Fruit fly (Drosophila melanogaster) whole organism, embryonic: ENCODE measurements around the gene CG14153.

Experiments used
- Adf1 ChIP-seq: fragments of 200-800 bp; sonication (Bioruptor generic); IDR thresholded peaks from 2 replicates; pipeline ENCODE4 v1.3.6; 2022; ENCODE audit warnings: missing biosample characterization, missing genetic modification characterization
- CG11695 ChIP-seq: fragments of 200-800 bp; sonication (Bioruptor generic); IDR thresholded peaks from 3 replicates; pipeline ENCODE4 v1.3.6; 2022; ENCODE audit warnings: missing biosample characterization, missing genetic modification characterization
- CG11696 ChIP-seq: fragments of 200-800 bp; sonication (Bioruptor generic); IDR thresholded peaks from 2 replicates; pipeline ENCODE4 v1.3.6; 2022; ENCODE audit warnings: missing biosample characterization, missing genetic modification characterization
- CG13894 ChIP-seq: fragments of 200-800 bp; sonication (Bioruptor generic); optimal IDR thresholded peaks from 3 replicates; lab custom pipeline; 2018; ENCODE audit warnings: missing biosample characterization, mild to moderate bottlenecking, missing genetic modification characterization, moderate library complexity
- CG15011 ChIP-seq: fragments of 200-800 bp; sonication (Bioruptor generic); optimal IDR thresholded peaks from 3 replicates; lab custom pipeline; 2018; ENCODE audit warnings: missing biosample characterization, mild to moderate bottlenecking, missing genetic modification characterization
- CG15479 ChIP-seq: fragments of 200-800 bp; sonication (Bioruptor generic); optimal IDR thresholded peaks from 3 replicates; lab custom pipeline; 2019; ENCODE audit warnings: missing biosample characterization, mild to moderate bottlenecking, missing genetic modification characterization, moderate library complexity
- CG16813 ChIP-seq: fragments of 200-800 bp; sonication (Bioruptor generic); IDR thresholded peaks from 3 replicates; pipeline ENCODE4 v1.3.6; 2022; ENCODE audit warnings: missing biosample characterization, missing genetic modification characterization; ENCODE audit not compliant: partially characterized antibody
- CG17328 ChIP-seq: fragments of 200-800 bp; sonication (Bioruptor generic); IDR thresholded peaks from 2 replicates; pipeline ENCODE4 v1.3.6; 2022; ENCODE audit warnings: missing biosample characterization, missing genetic modification characterization
- CG17385 ChIP-seq: fragments of 200-800 bp; sonication (Bioruptor generic); optimal IDR thresholded peaks from 3 replicates; lab custom pipeline; 2018; ENCODE audit warnings: missing biosample characterization, mild to moderate bottlenecking, missing genetic modification characterization
- CG17912 ChIP-seq: fragments of 200-800 bp; sonication (Bioruptor generic); optimal IDR thresholded peaks from 2 replicates; lab custom pipeline; 2018; ENCODE audit warnings: missing biosample characterization, mild to moderate bottlenecking, missing genetic modification characterization
- CG18262 ChIP-seq: fragments of 200-800 bp; optimal IDR thresholded peaks from 3 replicates; lab custom pipeline; 2019; ENCODE audit warnings: missing biosample characterization, mild to moderate bottlenecking, missing genetic modification characterization, moderate library complexity
- CG1832 ChIP-seq: fragments of 200-800 bp; sonication (Bioruptor generic); optimal IDR thresholded peaks from 2 replicates; lab custom pipeline; 2017; ENCODE audit warnings: missing biosample characterization, mild to moderate bottlenecking, missing genetic modification characterization, inconsistent platforms
- CG2120 ChIP-seq: fragments of 200-800 bp; sonication (Bioruptor generic); optimal IDR thresholded peaks from 3 replicates; lab custom pipeline; 2016; ENCODE audit warnings: missing biosample characterization, missing genetic modification characterization
- CG2199 ChIP-seq: fragments of 200-800 bp; sonication (Bioruptor generic); IDR thresholded peaks from 3 replicates; pipeline ENCODE4 v1.3.6; 2022; ENCODE audit warnings: missing biosample characterization, missing genetic modification characterization
- CG31224 ChIP-seq: fragments of 200-800 bp; sonication (Bioruptor generic); IDR thresholded peaks from 2 replicates; pipeline ENCODE4 v1.3.6; 2022; ENCODE audit warnings: missing biosample characterization, missing genetic modification characterization
- CG33213 ChIP-seq: fragments of 200-800 bp; sonication (Bioruptor generic); optimal IDR thresholded peaks from 3 replicates; lab custom pipeline; 2016; ENCODE audit warnings: missing biosample characterization, missing genetic modification characterization
- CG33557 ChIP-seq: fragments of 200-800 bp; sonication (Bioruptor generic); optimal IDR thresholded peaks from 2 replicates; lab custom pipeline; 2019; ENCODE audit warnings: missing biosample characterization, mild to moderate bottlenecking, missing genetic modification characterization, moderate library complexity
- CG6813 ChIP-seq: fragments of 200-800 bp; sonication (Bioruptor generic); optimal IDR thresholded peaks from 2 replicates; lab custom pipeline; 2017; ENCODE audit warnings: missing biosample characterization, missing genetic modification characterization, mild to moderate bottlenecking, moderate library complexity, missing genetic modification reagents
- CG8089 ChIP-seq: fragments of 200-800 bp; sonication (Bioruptor generic); optimal IDR thresholded peaks from 3 replicates; lab custom pipeline; 2016; ENCODE audit warnings: missing biosample characterization, missing genetic modification characterization
- CG9609 ChIP-seq: fragments of 200-800 bp; sonication (Bioruptor generic); optimal IDR thresholded peaks from 3 replicates; lab custom pipeline; 2016; ENCODE audit warnings: missing biosample characterization, missing genetic modification characterization
- Chrac-16 ChIP-seq: fragments of 200-800 bp; sonication (Bioruptor generic); optimal IDR thresholded peaks from 3 replicates; lab custom pipeline; 2016; ENCODE audit warnings: missing biosample characterization, missing genetic modification characterization
- Dip3 ChIP-seq: fragments of 200-800 bp; sonication (Bioruptor generic); optimal IDR thresholded peaks from 3 replicates; lab custom pipeline; 2016; ENCODE audit warnings: missing biosample characterization, missing genetic modification characterization
- Dll ChIP-seq: fragments of 200-800 bp; sonication (Bioruptor generic); IDR thresholded peaks from 4 replicates; pipeline ENCODE4 v1.3.6; 2022; ENCODE audit warnings: missing biosample characterization, missing genetic modification characterization; ENCODE audit not compliant: partially characterized antibody
- E2f1 ChIP-seq: fragments of 200-800 bp; sonication (Bioruptor generic); IDR thresholded peaks from 2 replicates; pipeline ENCODE4 v1.3.6; 2022; ENCODE audit warnings: missing biosample characterization, missing genetic modification characterization
- HLHmδ ChIP-seq: fragments of 200-800 bp; sonication (Bioruptor generic); optimal IDR thresholded peaks from 2 replicates; lab custom pipeline; 2018; ENCODE audit warnings: missing biosample characterization, mild to moderate bottlenecking, missing genetic modification characterization, moderate library complexity
- Hand ChIP-seq: fragments of 200-800 bp; sonication (Bioruptor generic); optimal IDR thresholded peaks from 2 replicates; lab custom pipeline; 2017; ENCODE audit warnings: mild to moderate bottlenecking, missing biosample characterization, missing genetic modification reagents, missing genetic modification characterization
- Myb ChIP-seq: fragments of 200-800 bp; sonication (Bioruptor generic); optimal IDR thresholded peaks from 2 replicates; lab custom pipeline; 2016; ENCODE audit warnings: missing biosample characterization, missing genetic modification characterization
- Neu2 ChIP-seq: fragments of 200-800 bp; sonication (Bioruptor generic); optimal IDR thresholded peaks from 3 replicates; lab custom pipeline; 2016; ENCODE audit warnings: missing biosample characterization, missing genetic modification characterization, borderline replicate concordance
- Opbp ChIP-seq: fragments of 200-800 bp; sonication (Bioruptor generic); IDR thresholded peaks from 3 replicates; pipeline ENCODE4 v1.3.6; 2022; ENCODE audit warnings: missing biosample characterization, missing genetic modification characterization; ENCODE audit not compliant: partially characterized antibody
- Scr ChIP-seq: fragments of 200-800 bp; sonication (Bioruptor generic); IDR thresholded peaks from 2 replicates; pipeline ENCODE4 v1.3.6; 2022; ENCODE audit warnings: missing biosample characterization, missing genetic modification characterization; ENCODE audit not compliant: partially characterized antibody
- TFAM ChIP-seq: fragments of 200-800 bp; sonication (Bioruptor generic); optimal IDR thresholded peaks from 2 replicates; lab custom pipeline; 2017; ENCODE audit warnings: missing biosample characterization, missing genetic modification characterization, inconsistent platforms
- Trl ChIP-seq, 3 experiments: fragments of >200 bp in 2 of 3; fragments of 200-800 bp in 1 of 3; sonication (Bioruptor generic) in 1 of 3; optimal IDR thresholded peaks; 2 replicates in 1 of 3; 3 replicates in 2 of 3; lab custom pipeline; 2016 to 2017; ENCODE audit warnings: missing biosample characterization in 1 of 3, missing genetic modification characterization in 1 of 3
- Xrp1 ChIP-seq: fragments of 200-800 bp; sonication (Bioruptor generic); IDR thresholded peaks from 2 replicates; pipeline ENCODE4 v1.3.6; 2022; ENCODE audit warnings: missing biosample characterization, missing genetic modification characterization
- abd-A ChIP-seq: fragments of 200-800 bp; sonication (Bioruptor generic); optimal IDR thresholded peaks from 3 replicates; lab custom pipeline; 2019; ENCODE audit warnings: missing biosample characterization, mild to moderate bottlenecking, missing genetic modification characterization, moderate library complexity
- chinmo ChIP-seq: fragments of 200-800 bp; sonication (Bioruptor generic); IDR thresholded peaks from 4 replicates; pipeline ENCODE4 v1.3.6; 2022; ENCODE audit warnings: missing biosample characterization, missing genetic modification characterization; ENCODE audit not compliant: partially characterized antibody
- crol ChIP-seq: fragments of 200-800 bp; sonication (Bioruptor generic); IDR thresholded peaks from 2 replicates; pipeline ENCODE4 v1.3.6; 2022; ENCODE audit warnings: missing biosample characterization, missing genetic modification characterization
- gem ChIP-seq: fragments of 200-800 bp; sonication (Bioruptor generic); optimal IDR thresholded peaks from 2 replicates; lab custom pipeline; 2019; ENCODE audit warnings: missing biosample characterization, mild to moderate bottlenecking, missing genetic modification characterization, moderate library complexity
- hkb ChIP-seq, 2 experiments: fragments of 200-800 bp in 1 of 2; fragments of >200 bp in 1 of 2; sonication (Bioruptor generic) in 1 of 2; IDR thresholded peaks in 1 of 2; optimal IDR thresholded peaks in 1 of 2; 2 replicates each; pipeline versions ENCODE4 v1.3.6 to Lab custom; 2017 to 2022; ENCODE audit warnings: missing biosample characterization in 1 of 2, missing genetic modification characterization in 1 of 2
- maf-S ChIP-seq: fragments of 200-800 bp; sonication (Bioruptor generic); optimal IDR thresholded peaks from 2 replicates; lab custom pipeline; 2016; ENCODE audit warnings: missing biosample characterization, missing genetic modification characterization
- nmo ChIP-seq: fragments of 200-800 bp; sonication (Bioruptor generic); optimal IDR thresholded peaks from 2 replicates; lab custom pipeline; 2018; ENCODE audit warnings: missing biosample characterization, mild to moderate bottlenecking, missing genetic modification characterization, moderate library complexity
- nom ChIP-seq: fragments of 200-800 bp; sonication (Bioruptor generic); optimal IDR thresholded peaks from 2 replicates; lab custom pipeline; 2017; ENCODE audit warnings: missing biosample characterization, missing genetic modification characterization, mild to moderate bottlenecking, moderate library complexity, missing genetic modification reagents
- pb ChIP-seq: fragments of 200-800 bp; sonication (Bioruptor generic); optimal IDR thresholded peaks from 3 replicates; lab custom pipeline; 2016; ENCODE audit warnings: missing biosample characterization, missing genetic modification characterization
- pros ChIP-seq: fragments of 200-800 bp; sonication (Bioruptor generic); optimal IDR thresholded peaks from 3 replicates; lab custom pipeline; 2019; ENCODE audit warnings: missing biosample characterization, mild to moderate bottlenecking, missing genetic modification characterization, moderate library complexity
- salm ChIP-seq: fragments of 200-800 bp; sonication (Bioruptor generic); optimal IDR thresholded peaks from 2 replicates; lab custom pipeline; 2018; ENCODE audit warnings: missing biosample characterization, mild to moderate bottlenecking, missing genetic modification characterization
- sens-2 ChIP-seq: fragments of 200-800 bp; sonication (Bioruptor generic); IDR thresholded peaks from 2 replicates; pipeline ENCODE4 v1.3.6; 2022; ENCODE audit warnings: missing biosample characterization, missing genetic modification characterization
- sisA ChIP-seq: fragments of 200-800 bp; sonication (Bioruptor generic); IDR thresholded peaks from 2 replicates; pipeline ENCODE4 v1.3.6; 2022; ENCODE audit warnings: missing biosample characterization, missing genetic modification characterization
- sr ChIP-seq: fragments of 200-800 bp; sonication (Bioruptor generic); IDR thresholded peaks from 3 replicates; pipeline ENCODE4 v1.3.6; 2022; ENCODE audit warnings: missing biosample characterization, missing genetic modification characterization
- stwl ChIP-seq: fragments of 200-800 bp; sonication (Bioruptor generic); optimal IDR thresholded peaks from 3 replicates; lab custom pipeline; 2018; ENCODE audit warnings: missing biosample characterization, mild to moderate bottlenecking, missing genetic modification characterization, moderate library complexity
- zfh1 ChIP-seq: fragments of 200-800 bp; sonication (Bioruptor generic); IDR thresholded peaks from 3 replicates; pipeline ENCODE4 v1.3.6; 2022; ENCODE audit warnings: missing biosample characterization, missing genetic modification characterization

CG14153 gene

dm6 chr3L:10674145-10674547 is 30.8 kb downstream of the CG14153 start:
- TF ChIP-seq Scr: 0 out of 2 replicates have a peak, but pooled peaks have one; percentile 13
- TF ChIP-seq CG16813 (GFP tag; lab: Robert Waterston, UW): no peak
- no peak for TF ChIP-seq CG9609
- TF ChIP-seq CG15479: peak; percentile 11
- TF ChIP-seq abd-A (tag; lab: Kevin White, UChicago): peak; percentile 52
- no peak for TF ChIP-seq maf-S (GFP tag; lab: Kevin White, UChicago)
- TF ChIP-seq Chrac-16 (GFP tag; lab: Kevin White, UChicago): no peak
- no peak for TF ChIP-seq CG17328 (GFP tag; lab: Robert Waterston, UW)
- 0 out of 4 replicates have a peak, but pooled peaks have one; percentile 65 for TF ChIP-seq chinmo (GFP tag; lab: Robert Waterston, UW)
- no peak for TF ChIP-seq sisA (GFP tag; lab: Robert Waterston, UW)
- no peak for TF ChIP-seq Myb
- no peak for TF ChIP-seq CG18262 (tag; lab: Kevin White, UChicago)
- TF ChIP-seq Adf1 (GFP tag; lab: Robert Waterston, UW): peak; percentile 21; the same call in 1 of the 2 replicates
- no peak for TF ChIP-seq Hand
- peak; percentile 75 for TF ChIP-seq CG1832
- peak; percentile 45 for TF ChIP-seq CG13894 (tag; lab: Kevin White, UChicago)
- no peak for TF ChIP-seq TFAM (GFP tag; lab: Kevin White, UChicago)
- TF ChIP-seq pros (GFP tag; lab: Kevin White, UChicago): peak; percentile 16
- TF ChIP-seq Trl (optimal IDR thresholded peaks at IDR 0.05; lab: Kevin White, UChicago): peak; percentile 79 to 85
- TF ChIP-seq Trl (GFP tag; optimal IDR thresholded peaks at IDR 0.05; lab: Kevin White, UChicago): no peak
- TF ChIP-seq Dip3 (GFP tag; lab: Kevin White, UChicago): no peak
- no peak for TF ChIP-seq CG31224
- peak; percentile 42; the same call in 1 of the 3 replicates for TF ChIP-seq CG2199 (GFP tag; lab: Robert Waterston, UW)
- no peak for TF ChIP-seq gem (tag; lab: Kevin White, UChicago)
- TF ChIP-seq CG8089 (GFP tag; lab: Kevin White, UChicago): no peak
- no peak for TF ChIP-seq zfh1 (GFP tag; lab: Robert Waterston, UW)
- TF ChIP-seq CG15011: no peak
- no peak for TF ChIP-seq CG33213 (GFP tag; lab: Kevin White, UChicago)
- TF ChIP-seq nmo (GFP tag; lab: Kevin White, UChicago): no peak
- TF ChIP-seq pb (GFP tag; lab: Kevin White, UChicago): no peak
- no peak for TF ChIP-seq CG11696 (GFP tag; lab: Robert Waterston, UW)
- TF ChIP-seq Neu2 (GFP tag; lab: Kevin White, UChicago): no peak
- peak; percentile 12 for TF ChIP-seq CG6813 (GFP tag; lab: Kevin White, UChicago)
- TF ChIP-seq CG11695 (GFP tag; lab: Robert Waterston, UW): no peak
- 0 out of 3 replicates have a peak, but pooled peaks have one; percentile 54 for TF ChIP-seq Opbp (GFP tag; lab: Robert Waterston, UW)
- TF ChIP-seq CG2120 (GFP tag; lab: Kevin White, UChicago): no peak
- TF ChIP-seq salm (tag; lab: Kevin White, UChicago): peak; percentile 27
- no peak for TF ChIP-seq Xrp1 (GFP tag; lab: Robert Waterston, UW)
- 0 out of 4 replicates have a peak, but pooled peaks have one; percentile 41 for TF ChIP-seq Dll (GFP tag; lab: Robert Waterston, UW)
- peak; percentile 13 for TF ChIP-seq CG33557 (GFP tag; lab: Kevin White, UChicago)
- TF ChIP-seq HLHmδ (GFP tag; lab: Kevin White, UChicago): peak; percentile 24
- TF ChIP-seq sr (GFP tag; lab: Robert Waterston, UW): no peak
- TF ChIP-seq CG17912: no peak
- peak; percentile 70 for TF ChIP-seq crol (GFP tag; lab: Robert Waterston, UW)
- peak; percentile 88 for TF ChIP-seq CG17385
- peak; percentile 2 for TF ChIP-seq stwl (tag; lab: Kevin White, UChicago)
- TF ChIP-seq sens-2 (GFP tag; lab: Robert Waterston, UW): no peak
- peak; percentile 21 for TF ChIP-seq nom (GFP tag; lab: Kevin White, UChicago)
- no peak for TF ChIP-seq hkb (optimal IDR thresholded peaks at IDR 0.05; lab: Kevin White, UChicago)
- no peak for TF ChIP-seq hkb (GFP tag; IDR thresholded peaks at IDR 0.05; lab: Robert Waterston, UW)
- TF ChIP-seq E2f1 (GFP tag; lab: Robert Waterston, UW): no peak
